Fruit fly (Drosophila melanogaster) S2 (cell line): Measurements from ENCODE around the gene tadr.

Source experiments
- CG8478 ChIP-seq: fragments of >200 bp; optimal IDR thresholded peaks from 2 replicates; lab custom pipeline; 2018
- CTCF ChIP-seq, 2 experiments: fragments of >200 bp; optimal IDR thresholded peaks; 2 replicates each; lab custom pipeline; 2018

DNA sequence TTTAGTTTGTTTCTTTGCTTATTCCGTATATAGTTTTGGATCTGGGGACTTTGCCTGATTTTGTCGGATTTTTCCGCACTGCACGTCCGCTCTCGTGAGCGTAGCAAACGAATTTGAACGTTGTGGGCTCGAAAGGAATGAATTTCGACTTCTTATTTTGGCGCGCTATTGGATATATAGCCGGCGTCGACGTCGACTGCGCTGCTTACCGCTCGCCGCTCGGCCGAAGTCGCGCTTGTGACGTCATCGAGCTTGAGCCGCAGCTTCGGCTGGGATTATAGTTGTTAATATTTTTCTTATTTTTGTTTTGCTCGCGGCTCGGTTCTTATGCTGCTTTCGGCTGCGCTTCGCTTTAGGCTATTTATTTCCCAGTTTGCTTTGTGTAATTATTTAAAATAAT is 5.4 kb upstream of the tadr start:
- TF ChIP-seq CTCF (optimal IDR thresholded peaks at IDR 0.05; lab: Kevin White, UChicago): no peak
- no peak for TF ChIP-seq CG8478
